Worm (Caenorhabditis elegans) whole organism, L1 larva: ENCODE measurements around the gene mcat-1.

ENCODE experiments used
- ceh-63 ChIP-seq: fragments of 200-800 bp; sonication (Bioruptor generic); optimal IDR thresholded peaks from 2 replicates; lab custom pipeline; 2018; ENCODE audit warnings: mild to moderate bottlenecking, missing genetic modification characterization, missing compliant biosample characterization
- ceh-88 ChIP-seq: fragments of 200-800 bp; sonication (Bioruptor generic); IDR thresholded peaks from 2 replicates; pipeline ENCODE4 v1.3.6; 2022; ENCODE audit warnings: missing genetic modification characterization, missing compliant biosample characterization
- dsc-1 ChIP-seq: sonication (generic microtip); optimal IDR thresholded peaks from 2 replicates; lab custom pipeline; 2016; ENCODE audit warnings: mild to moderate bottlenecking, missing genetic modification characterization, missing compliant biosample characterization
- efl-1 ChIP-seq, 4 experiments: fragments of 150-350 bp; optimal IDR thresholded peaks in 3 of 4; peaks in 1 of 4; 1 replicate in 1 of 4; 2 replicates in 3 of 4; lab custom pipeline; 2014; ENCODE audit warnings: missing biosample characterization in 2 of 4, missing genetic modification characterization in 2 of 4, missing genetic modification reagents in 2 of 4
- efl-3 ChIP-seq: fragments of 200-800 bp; sonication (Bioruptor generic); optimal IDR thresholded peaks from 2 replicates; lab custom pipeline; 2018; ENCODE audit warnings: mild to moderate bottlenecking, missing genetic modification characterization, missing compliant biosample characterization
- ets-5 ChIP-seq: fragments of 200-800 bp; sonication (Bioruptor generic); IDR thresholded peaks from 2 replicates; pipeline ENCODE4 v1.3.6; 2022; ENCODE audit warnings: missing genetic modification characterization, missing compliant biosample characterization
- fkh-4 ChIP-seq: sonication (generic microtip); optimal IDR thresholded peaks from 2 replicates; lab custom pipeline; 2016; ENCODE audit warnings: missing compliant biosample characterization, missing genetic modification characterization, borderline replicate concordance
- fos-1 ChIP-seq: fragments of 150-350 bp; optimal IDR thresholded peaks from 2 replicates; lab custom pipeline; 2014; ENCODE audit warnings: missing biosample characterization, missing genetic modification characterization
- hlh-4 ChIP-seq: sonication (generic microtip); optimal IDR thresholded peaks from 2 replicates; lab custom pipeline; 2016; ENCODE audit warnings: mild to moderate bottlenecking, missing genetic modification characterization, missing compliant biosample characterization
- lin-15B ChIP-seq: fragments of 150-350 bp; sonication (generic microtip); optimal IDR thresholded peaks from 3 replicates; lab custom pipeline; 2014; ENCODE audit warnings: missing biosample characterization, missing genetic modification characterization
- lin-35 ChIP-seq, 2 experiments: fragments of 150-350 bp; optimal IDR thresholded peaks; 2 replicates each; lab custom pipeline; 2014; ENCODE audit warnings: missing biosample characterization in 2 of 2, missing genetic modification characterization in 2 of 2, missing genetic modification reagents in 2 of 2
- lsy-2 ChIP-seq, 2 experiments: fragments of 150-350 bp; optimal IDR thresholded peaks; 2 replicates each; lab custom pipeline; 2014; ENCODE audit warnings: missing biosample characterization in 2 of 2, missing genetic modification characterization in 2 of 2
- mab-9 ChIP-seq: fragments of 200-800 bp; sonication (Bioruptor generic); IDR thresholded peaks from 2 replicates; pipeline ENCODE4 v1.3.6; 2022; ENCODE audit warnings: missing genetic modification reagents, missing genetic modification characterization, missing compliant biosample characterization
- mep-1 ChIP-seq: fragments of 150-350 bp; optimal IDR thresholded peaks from 2 replicates; lab custom pipeline; 2014; ENCODE audit warnings: missing biosample characterization, missing genetic modification characterization
- nhr-11 ChIP-seq: fragments of 150-350 bp; optimal IDR thresholded peaks from 2 replicates; lab custom pipeline; 2014; ENCODE audit warnings: missing biosample characterization, missing genetic modification characterization
- nhr-28 ChIP-seq: fragments of 150-350 bp; optimal IDR thresholded peaks from 2 replicates; lab custom pipeline; 2014; ENCODE audit warnings: missing biosample characterization, missing genetic modification characterization
- nhr-71 ChIP-seq: sonication (generic microtip); optimal IDR thresholded peaks from 2 replicates; lab custom pipeline; 2016; ENCODE audit warnings: mild to moderate bottlenecking, missing genetic modification characterization, moderate library complexity, missing compliant biosample characterization
- nhr-85 ChIP-seq: sonication (generic microtip); peaks from one replicate; lab custom pipeline; 2016; ENCODE audit warnings: missing genetic modification characterization, inconsistent platforms, missing compliant biosample characterization
- nhr-90 ChIP-seq: sonication (generic microtip); optimal IDR thresholded peaks from 2 replicates; lab custom pipeline; 2016; ENCODE audit warnings: mild to moderate bottlenecking, missing genetic modification characterization, missing compliant biosample characterization; ENCODE audit not compliant: poor library complexity
- snpc-4 ChIP-seq: fragments of 150-350 bp; optimal IDR thresholded peaks from 2 replicates; lab custom pipeline; 2014; ENCODE audit warnings: missing biosample characterization, missing genetic modification characterization
- sox-4 ChIP-seq: sonication (generic microtip); optimal IDR thresholded peaks from 2 replicates; lab custom pipeline; 2016; ENCODE audit warnings: missing genetic modification characterization, missing compliant biosample characterization
- sptf-1 ChIP-seq: fragments of 150-350 bp; optimal IDR thresholded peaks from 2 replicates; lab custom pipeline; 2014; ENCODE audit warnings: missing biosample characterization, missing genetic modification characterization
- unc-130 ChIP-seq: fragments of 150-350 bp; optimal IDR thresholded peaks from 2 replicates; lab custom pipeline; 2017; ENCODE audit warnings: missing biosample characterization, missing genetic modification characterization, inconsistent platforms
- unc-86 ChIP-seq: sonication (generic microtip); optimal IDR thresholded peaks from 2 replicates; lab custom pipeline; 2016; ENCODE audit warnings: missing genetic modification characterization, missing compliant biosample characterization
- zip-4 ChIP-seq: fragments of 200-800 bp; sonication (Bioruptor generic); optimal IDR thresholded peaks from 2 replicates; lab custom pipeline; 2018; ENCODE audit warnings: mild to moderate bottlenecking, missing genetic modification characterization, moderate library complexity, missing compliant biosample characterization
- ztf-11 ChIP-seq, 2 experiments: sonication (generic microtip); optimal IDR thresholded peaks; 2 replicates each; lab custom pipeline; 2016 to 2017; ENCODE audit warnings: missing genetic modification characterization in 2 of 2, missing biosample characterization in 1 of 2, missing compliant biosample characterization in 1 of 2
- ztf-4 ChIP-seq: fragments of 150-350 bp; optimal IDR thresholded peaks from 2 replicates; lab custom pipeline; 2014; ENCODE audit warnings: missing biosample characterization, missing genetic modification characterization

Gene mcat-1

ce11 chrII:57873-58272 lies 33.4 kb downstream of the mcat-1 start:
- TF ChIP-seq mep-1 (tag; lab: Kevin White, UChicago) (no peak), ceh-88 (GFP tag; lab: Robert Waterston, UW) (no peak), efl-1 (optimal IDR thresholded peaks at IDR 0.05; lab: Kevin White, UChicago) (no peak), efl-1 (GFP tag; optimal IDR thresholded peaks at IDR 0.05 in 1 of 2; lab: Kevin White, UChicago) (peak in 1 of 2 experiments; percentile 60)
- TF ChIP-seq, all 84 proteins: peak for 1

ce11 chrII:57370-57769 lies 33.9 kb downstream of the mcat-1 start, which contains the start of gene ascc-1:
TSS of gene ascc-1 (plus strand) at chrII:57670.
- TF ChIP-seq nhr-90 (tag; lab: Kevin White, UChicago) (no peak), unc-130 (tag; lab: Kevin White, UChicago) (no peak), ztf-11 (tag; optimal IDR thresholded peaks at IDR 0.05; lab: Kevin White, UChicago) (no peak)

ce11 chrII:55204-55603 lies 36.1 kb downstream of the mcat-1 start, which contains the start of gene tre-5:
TSS of gene tre-5 (minus strand) at chrII:55304.
- TF ChIP-seq zip-4 (GFP tag; lab: Kevin White, UChicago) (no peak), efl-1 (optimal IDR thresholded peaks at IDR 0.05; lab: Kevin White, UChicago) (no peak), efl-1 (GFP tag; optimal IDR thresholded peaks at IDR 0.05 in 1 of 2; lab: Kevin White, UChicago) (peak in 1 of 2 experiments; percentile 76), lin-35 (GFP tag; optimal IDR thresholded peaks at IDR 0.05; lab: Kevin White, UChicago) (peak in 1 of 2 experiments; percentile 16)

ce11 chrII:51352-51751 lies 40.0 kb downstream of the mcat-1 start, which contains the start of gene sptl-1:
TSS of gene sptl-1 (plus strand) at chrII:51652.
- no peak for TF ChIP-seq efl-1 (optimal IDR thresholded peaks at IDR 0.05; lab: Kevin White, UChicago)
- peak in 1 of 2 experiments; percentile 35 for TF ChIP-seq efl-1 (GFP tag; optimal IDR thresholded peaks at IDR 0.05 in 1 of 2; lab: Kevin White, UChicago)
- TF ChIP-seq sox-4 (tag; lab: Kevin White, UChicago) = no peak

- TF ChIP-seq nhr-11 = no peak
- TF ChIP-seq ztf-11 (tag; optimal IDR thresholded peaks at IDR 0.05; lab: Kevin White, UChicago) = no peak
- TF ChIP-seq nhr-71 = no peak
- no peak for TF ChIP-seq zip-4 (GFP tag; lab: Kevin White, UChicago)
- TF ChIP-seq ets-5 (GFP tag; lab: Robert Waterston, UW) = no peak
- TF ChIP-seq lin-35 (GFP tag; optimal IDR thresholded peaks at IDR 0.05; lab: Kevin White, UChicago) = peak in 1 of 2 experiments; percentile 22
- TF ChIP-seq, all 84 proteins: peak for 1
Measured at ce11 chrII:50862-51261, 40.5 kb downstream of the mcat-1 start.

- TF ChIP-seq mab-9 (no peak), fos-1 (tag; lab: Kevin White, UChicago) (no peak), ceh-63 (no peak), snpc-4 (tag; lab: Kevin White, UChicago) (no peak), lin-15B (tag; lab: Kevin White, UChicago) (no peak), sox-4 (tag; lab: Kevin White, UChicago) (no peak), efl-3 (GFP tag; lab: Kevin White, UChicago) (no peak), hlh-4 (tag; lab: Kevin White, UChicago) (no peak), mep-1 (tag; lab: Kevin White, UChicago) (no peak), ztf-4 (no peak), lsy-2 (tag; optimal IDR thresholded peaks at IDR 0.05; lab: Kevin White, UChicago) (no peak), unc-86 (tag; lab: Kevin White, UChicago) (no peak), dsc-1 (no peak), sptf-1 (no peak), nhr-28 (no peak), zip-4 (GFP tag; lab: Kevin White, UChicago) (no peak), ztf-11 (tag; optimal IDR thresholded peaks at IDR 0.05; lab: Kevin White, UChicago) (no peak), fkh-4 (no peak)
Measured at ce11 chrII:47280-47679, 44.0 kb downstream of the mcat-1 start, which contains the start of gene C23H3.5. TSS of gene C23H3.5 (plus strand) at chrII:47580.

- TF ChIP-seq lsy-2 (tag; optimal IDR thresholded peaks at IDR 0.05; lab: Kevin White, UChicago) (no peak), nhr-85 (peak; percentile 59)
Measured at ce11 chrII:46116-46515, 45.2 kb downstream of the mcat-1 start, which contains the start of gene rpt-4. TSS of gene rpt-4 (minus strand) at chrII:46216.
